Worm (Caenorhabditis elegans): ENCODE data around the gene Y38F1A.7.
"Not testable (repeated sequence)": the region's sequence is repeated elsewhere in the genome, so short reads cannot be mapped to it uniquely, and the experiment has no call there.

Gene Y38F1A.7

DNA sequence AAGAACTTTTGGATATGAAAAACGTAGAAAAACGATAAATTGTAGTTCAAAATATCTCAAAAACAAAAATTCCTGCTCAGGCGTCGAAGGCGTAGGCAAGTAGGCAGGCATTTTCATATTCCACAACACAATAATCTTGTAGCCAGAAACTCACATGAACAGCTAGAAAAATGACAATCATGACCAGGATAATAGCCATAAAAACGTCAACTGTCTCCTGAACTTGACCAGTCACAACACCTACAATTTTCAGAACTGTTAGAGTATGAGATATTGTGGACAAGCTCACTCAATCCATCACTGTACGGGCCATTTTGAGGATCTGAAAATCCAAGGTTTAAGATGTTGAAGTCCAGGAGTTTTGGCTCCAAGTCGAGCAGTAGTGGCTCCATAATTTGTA, at the start of gene Y38F1A.7:
TSS of gene Y38F1A.7 (minus strand) at position 392 of the 400 bp plus-strand sequence.
- TF ChIP-seq snpc-4 (tag; optimal IDR thresholded peaks at IDR 0.05) (no peak), elt-2 (tag; optimal IDR thresholded peaks at IDR 0.05) (peak; percentile 1)

DNA sequence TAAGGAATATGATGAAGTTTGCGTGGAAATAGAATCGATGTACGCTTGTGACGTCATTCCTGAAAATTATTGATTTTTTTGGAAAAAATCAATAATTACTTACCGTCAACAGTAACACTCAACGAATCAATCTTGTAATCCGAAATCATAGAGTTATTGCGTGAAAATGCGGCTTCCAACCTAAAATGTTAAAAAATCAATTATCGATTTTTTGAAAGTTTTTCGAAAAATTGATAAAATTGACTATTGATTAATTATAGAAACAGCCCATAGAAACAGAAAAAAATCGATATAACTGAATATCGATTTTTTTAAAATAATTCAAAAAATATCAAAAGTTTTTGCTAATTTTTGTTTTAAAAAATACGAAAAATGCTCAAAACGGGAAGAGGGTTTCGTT, 49.5 kb upstream of the Y38F1A.7 start, which contains the start of gene F42G4.7:
TSS of gene F42G4.7 (minus strand) at position 185 of the 400 bp plus-strand sequence.
- TF ChIP-seq ceh-28 (tag; optimal IDR thresholded peaks at IDR 0.05), result peak; percentile 67

DNA sequence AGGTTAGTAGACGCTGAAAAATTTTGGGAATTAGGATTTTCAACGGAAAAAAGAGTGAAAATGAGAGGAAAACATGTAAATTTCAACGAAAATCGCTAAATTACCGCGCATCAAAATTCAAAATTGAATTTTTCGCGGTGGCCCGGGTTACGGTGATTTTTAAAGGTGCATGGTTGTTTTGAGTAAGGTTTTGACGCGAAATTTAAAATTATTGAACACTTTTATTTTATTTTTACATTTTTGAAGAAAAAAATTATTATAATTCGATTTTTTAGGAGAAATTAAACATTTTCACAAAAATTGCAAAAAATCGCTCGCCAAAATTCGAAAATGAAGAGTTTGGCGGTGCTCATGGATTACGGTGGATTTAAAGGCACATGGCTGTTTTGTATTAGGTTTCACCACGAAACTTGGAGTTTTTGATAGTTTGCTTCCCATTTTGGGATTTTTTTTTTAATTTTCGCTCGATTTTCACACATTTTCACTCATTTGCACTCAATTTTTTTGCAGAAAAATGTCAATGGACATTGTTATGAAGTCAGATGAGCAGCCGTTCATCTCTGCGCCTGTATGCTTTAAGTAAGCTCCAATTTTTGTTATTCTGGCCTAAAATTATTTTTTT, 45.9 kb upstream of the Y38F1A.7 start, which contains the start of gene puf-6:
TSS of gene puf-6 (minus strand) at position 13 of the 622 bp plus-strand sequence.
- not testable (repeated sequence) for TF ChIP-seq mdl-1, lsy-12, egl-5 (tag; optimal IDR thresholded peaks at IDR 0.05)

DNA sequence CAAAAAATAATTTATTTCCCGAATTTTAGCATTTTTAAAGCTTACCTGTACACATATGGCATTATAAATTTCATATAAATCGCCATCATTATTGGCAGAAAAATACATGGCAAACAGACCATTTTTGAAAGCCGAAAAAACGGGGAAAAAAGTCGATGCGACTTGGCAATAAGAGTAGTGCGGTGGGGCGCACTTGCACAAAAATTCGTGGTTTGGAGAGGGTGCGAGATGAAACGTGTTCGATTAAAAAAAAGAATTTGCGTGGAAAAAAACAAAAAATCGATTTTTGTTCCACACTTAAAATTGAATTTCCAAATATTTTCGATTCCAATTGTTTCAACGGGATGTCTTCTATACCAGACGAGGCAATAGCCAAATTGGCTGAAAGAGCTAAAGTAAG, 39.1 kb upstream of the Y38F1A.7 start, which contains the start of gene F18A11.3:
TSS of gene F18A11.3 (minus strand) at position 125 of the 400 bp plus-strand sequence.
- peak; percentile 41 for TF ChIP-seq snpc-4 (tag; optimal IDR thresholded peaks at IDR 0.05)
- TF ChIP-seq nhr-28 (tag; optimal IDR thresholded peaks at IDR 0.05), result no peak
- peak; percentile 38 for TF ChIP-seq pha-4 (tag; optimal IDR thresholded peaks at IDR 0.05)
- TF ChIP-seq fos-1 (tag; optimal IDR thresholded peaks at IDR 0.05), result no peak
- no peak for TF ChIP-seq elt-2 (tag; optimal IDR thresholded peaks at IDR 0.05)
- TF ChIP-seq unc-62 (GFP tag; optimal IDR thresholded peaks at IDR 0.05), result no peak
- no peak for TF ChIP-seq ceh-9 (tag; optimal IDR thresholded peaks at IDR 0.05)
- TF ChIP-seq skn-1 (tag; optimal IDR thresholded peaks at IDR 0.05), result no peak
- TF ChIP-seq nhr-43 (tag; optimal IDR thresholded peaks at IDR 0.05; ENCODE audit: poor library complexity, severe bottlenecking), result no peak
- no peak for TF ChIP-seq egl-5 (tag; optimal IDR thresholded peaks at IDR 0.05)
- TF ChIP-seq nfya-1 (tag; optimal IDR thresholded peaks at IDR 0.05; ENCODE audit: insufficient read depth), result peak; percentile 32
- no peak for TF ChIP-seq eor-1 (tag; optimal IDR thresholded peaks at IDR 0.05)
- TF ChIP-seq nhr-76 (tag; optimal IDR thresholded peaks at IDR 0.05), result no peak
- TF ChIP-seq lin-15B (tag; optimal IDR thresholded peaks at IDR 0.05), result peak; percentile 51
- no peak for TF ChIP-seq nhr-237 (tag; optimal IDR thresholded peaks at IDR 0.05)
- TF ChIP-seq zag-1 (tag; optimal IDR thresholded peaks at IDR 0.05), result no peak
- TF ChIP-seq mdl-1 (tag; optimal IDR thresholded peaks at IDR 0.05), result no peak
- no peak for TF ChIP-seq nhr-25 (tag; optimal IDR thresholded peaks at IDR 0.05)
- TF ChIP-seq ceh-28 (tag; optimal IDR thresholded peaks at IDR 0.05), result no peak
- no peak for TF ChIP-seq ZK546.5 (tag; optimal IDR thresholded peaks at IDR 0.05)
- TF ChIP-seq jun-1 (tag; optimal IDR thresholded peaks at IDR 0.05), result no peak

DNA sequence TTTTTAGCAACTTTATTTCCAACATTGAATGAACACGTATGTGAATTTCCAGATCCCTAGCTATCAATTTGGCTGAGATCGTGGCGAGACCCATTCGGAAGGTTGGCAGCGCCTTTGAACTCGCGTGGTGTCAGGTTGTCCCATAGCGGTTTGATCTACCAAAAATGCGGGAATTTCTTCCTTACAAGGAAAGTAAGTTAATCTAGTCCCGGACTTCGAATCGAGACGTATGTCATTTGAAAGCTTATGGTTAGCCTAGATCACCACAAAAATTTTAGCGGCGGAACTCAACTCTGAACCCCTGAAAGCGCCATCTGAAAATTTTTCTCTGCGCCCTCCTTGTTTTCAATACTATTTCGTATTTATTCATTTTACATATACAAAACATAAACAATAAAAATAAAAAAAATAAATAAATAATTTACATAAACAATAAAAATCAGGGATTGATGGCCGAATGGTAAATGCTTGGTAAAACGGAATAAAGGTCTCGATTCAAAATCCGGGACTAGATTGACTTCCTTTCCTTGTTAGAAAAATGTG, 34.1 kb upstream of the Y38F1A.7 start, which contains the start of gene F18A11.2:
TSS of gene F18A11.2 (plus strand) at position 51 of the 543 bp plus-strand sequence.
- not testable (repeated sequence) for TF ChIP-seq fos-1 (tag; optimal IDR thresholded peaks at IDR 0.05); unc-62 (GFP tag; optimal IDR thresholded peaks at IDR 0.05); ceh-9 (tag; optimal IDR thresholded peaks at IDR 0.05)

DNA sequence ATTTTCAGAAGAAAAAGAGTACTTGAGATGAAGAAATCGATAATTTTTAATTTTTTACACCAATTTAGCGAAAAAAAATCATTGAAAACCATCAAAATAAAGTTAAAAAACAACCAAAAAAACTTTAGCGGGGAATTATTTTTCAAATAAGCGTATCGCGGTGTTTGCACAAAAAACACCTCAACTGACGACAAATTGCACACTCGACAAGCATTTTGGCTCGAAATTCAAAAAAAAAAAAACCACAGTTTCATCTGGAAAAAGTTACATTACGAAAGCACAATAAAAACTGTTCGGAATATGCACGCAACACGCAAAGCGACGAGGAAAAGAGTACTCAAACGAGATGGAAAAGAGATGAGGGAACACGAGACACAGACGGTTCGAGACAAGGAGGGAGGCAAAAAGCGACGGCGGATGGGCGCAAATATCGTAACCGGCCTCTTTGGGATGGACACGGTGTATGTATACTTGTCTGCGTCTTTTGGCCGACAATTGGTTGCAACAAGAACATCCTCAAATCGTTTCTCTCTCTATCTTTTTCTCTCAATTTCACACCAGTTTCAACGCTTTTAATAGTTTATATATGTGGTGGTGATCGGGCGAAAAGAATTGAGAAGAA, 33.1 kb upstream of the Y38F1A.7 start:
- TF ChIP-seq nhr-77 (tag; optimal IDR thresholded peaks at IDR 0.05), result no peak
- TF ChIP-seq ceh-9 (tag; optimal IDR thresholded peaks at IDR 0.05), result no peak
- TF ChIP-seq pha-4 (tag; optimal IDR thresholded peaks at IDR 0.05), result peak; percentile 60
- TF ChIP-seq R02D3.7 (tag; optimal IDR thresholded peaks at IDR 0.05), result peak; percentile 35
- TF ChIP-seq nhr-43 (tag; optimal IDR thresholded peaks at IDR 0.05; ENCODE audit: poor library complexity, severe bottlenecking), result peak; percentile 53
- TF ChIP-seq lin-39 (tag; optimal IDR thresholded peaks at IDR 0.05), result peak; percentile 50
- TF ChIP-seq elt-2 (tag; optimal IDR thresholded peaks at IDR 0.05), result peak; percentile 58
- TF ChIP-seq ceh-28 (tag; optimal IDR thresholded peaks at IDR 0.05), result peak; percentile 23
- peak; percentile 19 for TF ChIP-seq lin-15B (tag; optimal IDR thresholded peaks at IDR 0.05)
- TF ChIP-seq snpc-4 (tag; optimal IDR thresholded peaks at IDR 0.05), result peak; percentile 45
- TF ChIP-seq nhr-23 (tag; optimal IDR thresholded peaks at IDR 0.05), result peak; percentile 75
- TF ChIP-seq ZK546.5 (tag; optimal IDR thresholded peaks at IDR 0.05), result no peak
- peak; percentile 28 for TF ChIP-seq lsy-12 (tag; optimal IDR thresholded peaks at IDR 0.05)
- TF ChIP-seq nhr-25 (tag; optimal IDR thresholded peaks at IDR 0.05), result peak; percentile 84
- no peak for TF ChIP-seq nhr-12 (tag; optimal IDR thresholded peaks at IDR 0.05)
- TF ChIP-seq nfya-1 (tag; optimal IDR thresholded peaks at IDR 0.05; ENCODE audit: insufficient read depth), result peak; percentile 83
- peak; percentile 76 for TF ChIP-seq hmg-11 (tag; optimal IDR thresholded peaks at IDR 0.05)
